Fruit fly (Drosophila melanogaster) whole organism, prepupa: ENCODE data around the gene Bet3.

ENCODE experiments used
- CG10631 ChIP-seq: fragments of 200-800 bp; sonication (Bioruptor generic); optimal IDR thresholded peaks from 2 replicates; lab custom pipeline; 2016; ENCODE audit warnings: missing biosample characterization, missing genetic modification characterization
- CG10669 ChIP-seq: fragments of 200-800 bp; sonication (Bioruptor generic); optimal IDR thresholded peaks from 3 replicates; lab custom pipeline; 2018; ENCODE audit warnings: missing biosample characterization, mild to moderate bottlenecking, missing genetic modification characterization, moderate library complexity
- CG11294 ChIP-seq: fragments of 200-800 bp; sonication (Bioruptor generic); IDR thresholded peaks from 2 replicates; pipeline ENCODE4 v1.3.6; 2022; ENCODE audit warnings: missing biosample characterization, missing genetic modification characterization
- CG11762 ChIP-seq: fragments of 200-800 bp; sonication (Bioruptor generic); optimal IDR thresholded peaks from 3 replicates; lab custom pipeline; 2016; ENCODE audit warnings: missing biosample characterization, missing genetic modification characterization; ENCODE audit not compliant: insufficient read depth
- CG15336 ChIP-seq: fragments of 200-800 bp; sonication (Bioruptor generic); IDR thresholded peaks from 2 replicates; pipeline ENCODE4 v1.3.6; 2022; ENCODE audit warnings: missing biosample characterization, missing genetic modification characterization
- CG1621 ChIP-seq: fragments of 200-800 bp; sonication (Bioruptor generic); optimal IDR thresholded peaks from 3 replicates; lab custom pipeline; 2018; ENCODE audit warnings: missing biosample characterization, mild to moderate bottlenecking, missing genetic modification characterization
- CG3032 ChIP-seq: fragments of 200-800 bp; optimal IDR thresholded peaks from 2 replicates; lab custom pipeline; 2019; ENCODE audit warnings: missing biosample characterization, mild to moderate bottlenecking, missing genetic modification characterization, moderate library complexity
- CG31627 ChIP-seq: fragments of 200-800 bp; sonication (Bioruptor generic); optimal IDR thresholded peaks from 3 replicates; lab custom pipeline; 2016; ENCODE audit warnings: missing biosample characterization, missing genetic modification characterization
- CG32006 ChIP-seq: fragments of 200-800 bp; sonication (Bioruptor generic); optimal IDR thresholded peaks from 3 replicates; lab custom pipeline; 2017; ENCODE audit warnings: missing biosample characterization, mild to moderate bottlenecking, missing genetic modification characterization
- CG3919 ChIP-seq: fragments of 200-800 bp; sonication (Bioruptor generic); optimal IDR thresholded peaks from 3 replicates; lab custom pipeline; 2016; ENCODE audit warnings: missing biosample characterization, missing genetic modification characterization
- CG4318 ChIP-seq: fragments of 200-800 bp; sonication (Bioruptor generic); optimal IDR thresholded peaks from 3 replicates; lab custom pipeline; 2017; ENCODE audit warnings: missing biosample characterization, mild to moderate bottlenecking, missing genetic modification characterization
- CG6163 ChIP-seq: fragments of 200-800 bp; sonication (Bioruptor generic); IDR thresholded peaks from 3 replicates; pipeline ENCODE4 v1.3.6; 2022; ENCODE audit warnings: missing biosample characterization, missing genetic modification characterization
- CG6276 ChIP-seq: fragments of 200-800 bp; sonication (Bioruptor generic); optimal IDR thresholded peaks from 2 replicates; lab custom pipeline; 2017; ENCODE audit warnings: missing biosample characterization, mild to moderate bottlenecking, missing genetic modification characterization
- CG6792 ChIP-seq: fragments of 200-800 bp; sonication (Bioruptor generic); optimal IDR thresholded peaks from 3 replicates; lab custom pipeline; 2016; ENCODE audit warnings: missing biosample characterization, missing genetic modification characterization
- CG6808 ChIP-seq: fragments of 200-800 bp; sonication (Bioruptor generic); optimal IDR thresholded peaks from 3 replicates; lab custom pipeline; 2017; ENCODE audit warnings: missing biosample characterization, missing genetic modification characterization, mild to moderate bottlenecking, moderate library complexity, missing genetic modification reagents
- CG6854 ChIP-seq: fragments of 200-800 bp; sonication (Bioruptor generic); optimal IDR thresholded peaks from 2 replicates; lab custom pipeline; 2017; ENCODE audit warnings: missing biosample characterization, mild to moderate bottlenecking, missing genetic modification characterization
- Eip78C ChIP-seq: fragments of 200-800 bp; sonication (Bioruptor generic); peaks from one replicate; lab custom pipeline; 2016; ENCODE audit warnings: missing biosample characterization, missing genetic modification characterization
- Eip93F ChIP-seq: fragments of 200-800 bp; sonication (Bioruptor generic); optimal IDR thresholded peaks from 2 replicates; lab custom pipeline; 2016; ENCODE audit warnings: missing biosample characterization, mild to moderate bottlenecking, missing genetic modification characterization
- Ets21C ChIP-seq: fragments of 200-800 bp; sonication (Bioruptor generic); optimal IDR thresholded peaks from 3 replicates; lab custom pipeline; 2016; ENCODE audit warnings: missing biosample characterization, missing genetic modification characterization
- Ets96B ChIP-seq: fragments of 200-800 bp; optimal IDR thresholded peaks from 2 replicates; lab custom pipeline; 2019; ENCODE audit warnings: missing biosample characterization, mild to moderate bottlenecking, missing genetic modification characterization, moderate library complexity
- Gug ChIP-seq: fragments of 200-800 bp; sonication (Bioruptor generic); IDR thresholded peaks from 2 replicates; pipeline ENCODE4 v1.3.6; 2022; ENCODE audit warnings: missing biosample characterization, missing genetic modification characterization
- Hr38 ChIP-seq: sonication (Bioruptor generic); optimal IDR thresholded peaks from 2 replicates; lab custom pipeline; 2016; ENCODE audit warnings: missing biosample characterization, missing genetic modification characterization
- Hr4 ChIP-seq: fragments of 200-800 bp; sonication (Bioruptor generic); optimal IDR thresholded peaks from 3 replicates; lab custom pipeline; 2016; ENCODE audit warnings: missing biosample characterization, missing genetic modification characterization
- Lpt ChIP-seq: fragments of 200-800 bp; sonication (Bioruptor generic); optimal IDR thresholded peaks from 3 replicates; lab custom pipeline; 2016; ENCODE audit warnings: missing biosample characterization, missing genetic modification characterization
- Met ChIP-seq: fragments of 200-800 bp; sonication (Bioruptor generic); optimal IDR thresholded peaks from 3 replicates; lab custom pipeline; 2016; ENCODE audit warnings: missing biosample characterization, missing genetic modification characterization
- OdsH ChIP-seq: fragments of 200-800 bp; sonication (Bioruptor generic); optimal IDR thresholded peaks from 3 replicates; lab custom pipeline; 2016; ENCODE audit warnings: missing biosample characterization, missing genetic modification characterization
- Smox ChIP-seq: fragments of 200-800 bp; sonication (Bioruptor generic); optimal IDR thresholded peaks from 3 replicates; lab custom pipeline; 2016; ENCODE audit warnings: missing biosample characterization, missing genetic modification characterization
- Sox102F ChIP-seq: fragments of 200-800 bp; sonication (Bioruptor generic); optimal IDR thresholded peaks from 2 replicates; lab custom pipeline; 2016; ENCODE audit warnings: missing biosample characterization, mild to moderate bottlenecking, missing genetic modification characterization
- Sox14 ChIP-seq: fragments of 200-800 bp; sonication (Bioruptor generic); optimal IDR thresholded peaks from 3 replicates; lab custom pipeline; 2016; ENCODE audit warnings: missing biosample characterization, missing genetic modification characterization
- Sox15 ChIP-seq: fragments of 200-800 bp; sonication (Bioruptor generic); optimal IDR thresholded peaks from 3 replicates; lab custom pipeline; 2016; ENCODE audit warnings: missing biosample characterization, missing genetic modification characterization
- achi ChIP-seq: fragments of 200-800 bp; sonication (Bioruptor generic); optimal IDR thresholded peaks from 3 replicates; lab custom pipeline; 2016; ENCODE audit warnings: missing biosample characterization, missing genetic modification characterization
- acj6 ChIP-seq: fragments of 200-800 bp; sonication (Bioruptor generic); optimal IDR thresholded peaks from 3 replicates; lab custom pipeline; 2016; ENCODE audit warnings: missing biosample characterization, missing genetic modification characterization
- cyc ChIP-seq: fragments of 200-800 bp; sonication (Bioruptor generic); optimal IDR thresholded peaks from 3 replicates; lab custom pipeline; 2016; ENCODE audit warnings: missing biosample characterization, missing genetic modification characterization
- eg ChIP-seq: fragments of 200-800 bp; sonication (Bioruptor generic); IDR thresholded peaks from 3 replicates; pipeline ENCODE4 v1.3.6; 2022; ENCODE audit warnings: missing biosample characterization, missing genetic modification characterization
- fd59A ChIP-seq: fragments of 200-800 bp; sonication (Bioruptor generic); optimal IDR thresholded peaks from 2 replicates; lab custom pipeline; 2017; ENCODE audit warnings: missing biosample characterization, mild to moderate bottlenecking, missing genetic modification characterization, missing genetic modification reagents
- fd85E ChIP-seq: fragments of 200-800 bp; sonication (Bioruptor generic); optimal IDR thresholded peaks from 3 replicates; lab custom pipeline; 2016; ENCODE audit warnings: missing biosample characterization, missing genetic modification characterization
- fkh ChIP-seq: fragments of 200-800 bp; sonication (Bioruptor generic); optimal IDR thresholded peaks from 3 replicates; lab custom pipeline; 2017; ENCODE audit warnings: missing biosample characterization, mild to moderate bottlenecking, missing genetic modification characterization, moderate library complexity
- lz ChIP-seq: fragments of 200-800 bp; sonication (Bioruptor generic); optimal IDR thresholded peaks from 3 replicates; lab custom pipeline; 2016; ENCODE audit warnings: missing biosample characterization, missing genetic modification characterization
- net ChIP-seq: fragments of 200-800 bp; sonication (Bioruptor generic); optimal IDR thresholded peaks from 3 replicates; lab custom pipeline; 2016; ENCODE audit warnings: missing biosample characterization, missing genetic modification characterization
- salr ChIP-seq, 2 experiments: fragments of 200-800 bp; sonication (Bioruptor generic); optimal IDR thresholded peaks; 3 replicates each; lab custom pipeline; 2016 to 2018; ENCODE audit warnings: missing biosample characterization in 2 of 2, missing genetic modification characterization in 2 of 2, mild to moderate bottlenecking in 1 of 2
- spab ChIP-seq: fragments of 200-800 bp; sonication (Bioruptor generic); optimal IDR thresholded peaks from 2 replicates; lab custom pipeline; 2017; ENCODE audit warnings: missing biosample characterization, mild to moderate bottlenecking, missing genetic modification characterization, missing genetic modification reagents
- ss ChIP-seq, 2 experiments: fragments of 200-800 bp; sonication (Bioruptor generic); optimal IDR thresholded peaks; 2 replicates in 1 of 2; 3 replicates in 1 of 2; lab custom pipeline; 2017 to 2018; ENCODE audit warnings: mild to moderate bottlenecking in 2 of 2, missing biosample characterization in 2 of 2, missing genetic modification characterization in 2 of 2, moderate library complexity in 1 of 2
- svp ChIP-seq: fragments of 200-800 bp; sonication (Bioruptor generic); peaks from one replicate; lab custom pipeline; 2016; ENCODE audit warnings: missing biosample characterization, missing genetic modification characterization
- vri ChIP-seq: fragments of 200-800 bp; sonication (Bioruptor generic); optimal IDR thresholded peaks from 3 replicates; lab custom pipeline; 2016; ENCODE audit warnings: missing biosample characterization, mild to moderate bottlenecking, missing genetic modification characterization

Gene Bet3

DNA sequence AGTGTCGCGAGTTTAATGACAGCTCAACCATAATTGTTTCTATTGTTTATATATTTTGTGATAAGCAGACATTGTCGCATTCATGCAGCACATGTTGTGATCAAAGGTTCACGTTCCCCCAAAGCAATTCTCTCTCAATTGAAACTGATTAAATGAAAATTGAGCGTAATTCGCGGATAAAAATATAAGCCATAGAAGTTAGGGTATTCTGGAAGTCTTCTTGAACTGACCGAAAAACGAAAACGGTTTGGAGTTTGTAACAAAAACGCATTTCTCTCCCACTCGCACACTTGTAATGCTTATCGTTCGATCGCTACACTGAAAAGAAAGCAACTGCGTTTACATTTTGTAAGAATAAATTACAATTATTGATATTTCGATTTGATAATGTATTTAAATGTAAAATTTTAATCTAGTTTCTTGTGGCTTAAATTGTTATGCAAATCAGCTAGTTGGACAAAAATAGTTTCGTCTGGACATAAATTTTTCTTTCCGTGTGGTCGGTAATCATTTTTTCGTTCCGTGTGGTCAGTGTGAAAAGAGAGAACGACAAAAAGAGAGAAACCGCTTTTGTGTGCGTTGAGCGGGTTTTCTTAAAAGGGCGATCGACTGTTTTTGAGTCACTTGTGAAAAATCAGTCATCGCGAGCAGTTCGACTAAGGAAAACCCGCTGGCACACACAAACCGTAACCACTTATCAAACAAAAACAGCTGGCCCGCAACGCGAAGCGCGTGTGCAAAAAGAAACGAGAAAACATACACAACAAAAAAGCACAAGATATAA, 19.2 kb downstream of the Bet3 start, which contains the start of gene aay (continued):
- TF ChIP-seq Met (GFP tag; lab: Kevin White, UChicago) (peak; percentile 99), Sox102F (GFP tag; lab: Kevin White, UChicago) (peak; percentile 100), CG11294 (GFP tag; lab: Robert Waterston, UW) (peak; percentile 97), CG15336 (peak; percentile 99), fkh (GFP tag; lab: Kevin White, UChicago) (peak; percentile 92), vri (GFP tag; lab: Kevin White, UChicago) (peak; percentile 98), Smox (peak; percentile 99), OdsH (GFP tag; lab: Kevin White, UChicago) (peak; percentile 99), achi (peak; percentile 98), Sox15 (GFP tag; lab: Kevin White, UChicago) (peak; percentile 98), net (GFP tag; lab: Kevin White, UChicago) (peak; percentile 99), salr (GFP tag; optimal IDR thresholded peaks at IDR 0.05; lab: Kevin White, UChicago) (peak; percentile 95 to 96), Eip93F (GFP tag; lab: Kevin White, UChicago) (peak; percentile 99), CG10669 (peak; percentile 98), Lpt (GFP tag; lab: Kevin White, UChicago) (peak; percentile 97), Sox14 (GFP tag; lab: Kevin White, UChicago) (peak; percentile 99), lz (peak; percentile 99), CG32006 (GFP tag; lab: Kevin White, UChicago) (peak; percentile 99), ss (GFP tag; optimal IDR thresholded peaks at IDR 0.05; lab: Kevin White, UChicago) (peak; percentile 95 to 98), fd85E (GFP tag; lab: Kevin White, UChicago) (peak; percentile 97), CG6276 (peak; percentile 98), spab (peak; percentile 95), CG4318 (GFP tag; lab: Kevin White, UChicago) (peak; percentile 94), CG6854 (GFP tag; lab: Kevin White, UChicago) (peak; percentile 99), CG10631 (GFP tag; lab: Kevin White, UChicago) (peak; percentile 99), fd59A (GFP tag; lab: Kevin White, UChicago) (peak; percentile 95), Gug (GFP tag; lab: Robert Waterston, UW) (peak; percentile 98), CG11762 (GFP tag; lab: Kevin White, UChicago) (peak; percentile 98), CG1621 (tag; lab: Kevin White, UChicago) (peak; percentile 97), Ets21C (GFP tag; lab: Kevin White, UChicago) (peak; percentile 97), CG6808 (GFP tag; lab: Kevin White, UChicago) (peak; percentile 95), CG6792 (GFP tag; lab: Kevin White, UChicago) (peak; percentile 99), svp (GFP tag; lab: Kevin White, UChicago) (peak; percentile 100), Eip78C (GFP tag; lab: Kevin White, UChicago) (peak; percentile 100), eg (GFP tag; lab: Robert Waterston, UW) (peak; percentile 98), CG3919 (peak; percentile 99), acj6 (GFP tag; lab: Kevin White, UChicago) (peak; percentile 99), Hr4 (GFP tag; lab: Kevin White, UChicago) (peak; percentile 99), Hr38 (GFP tag; lab: Kevin White, UChicago) (peak; percentile 21), cyc (GFP tag; lab: Kevin White, UChicago) (peak; percentile 99), CG6163 (GFP tag; lab: Robert Waterston, UW) (peak; percentile 98), Ets96B (tag; lab: Kevin White, UChicago) (peak; percentile 98), CG31627 (peak; percentile 99), CG3032 (tag; lab: Kevin White, UChicago) (peak; percentile 97)
